Worm (Caenorhabditis elegans) whole organism, early embryonic: ENCODE data around the gene AC3.5.

Experiments used
- B0310.2 ChIP-seq: sonication (generic microtip); optimal IDR thresholded peaks from 2 replicates; lab custom pipeline; 2016; ENCODE audit warnings: mild to moderate bottlenecking, missing genetic modification characterization, missing compliant biosample characterization
- ama-1 ChIP-seq: fragments of 150-350 bp; optimal IDR thresholded peaks from 2 replicates; lab custom pipeline; 2014
- ceh-36 ChIP-seq: sonication (generic microtip); optimal IDR thresholded peaks from 2 replicates; lab custom pipeline; 2016; ENCODE audit warnings: missing genetic modification characterization, inconsistent platforms, missing compliant biosample characterization
- ets-7 ChIP-seq: sonication (generic microtip); optimal IDR thresholded peaks from 2 replicates; lab custom pipeline; 2016; ENCODE audit warnings: missing genotype, missing genetic modification characterization, missing compliant biosample characterization
- flt-1 ChIP-seq: fragments of 200-800 bp; sonication (Bioruptor generic); IDR thresholded peaks from 2 replicates; pipeline ENCODE4 v1.3.6; 2022; ENCODE audit warnings: missing genetic modification characterization, missing compliant biosample characterization
- pes-1 ChIP-seq: fragments of 200-800 bp; sonication (Bioruptor generic); IDR thresholded peaks from 2 replicates; pipeline ENCODE4 v1.3.6; 2022; ENCODE audit warnings: missing genetic modification reagents, missing genetic modification characterization, missing compliant biosample characterization
- sea-1 ChIP-seq: fragments of 200-800 bp; sonication (Bioruptor generic); conservative IDR thresholded peaks from 2 replicates; pipeline ENCODE4 v1.3.6; 2022; ENCODE audit warnings: missing genetic modification characterization, missing compliant biosample characterization

DNA sequence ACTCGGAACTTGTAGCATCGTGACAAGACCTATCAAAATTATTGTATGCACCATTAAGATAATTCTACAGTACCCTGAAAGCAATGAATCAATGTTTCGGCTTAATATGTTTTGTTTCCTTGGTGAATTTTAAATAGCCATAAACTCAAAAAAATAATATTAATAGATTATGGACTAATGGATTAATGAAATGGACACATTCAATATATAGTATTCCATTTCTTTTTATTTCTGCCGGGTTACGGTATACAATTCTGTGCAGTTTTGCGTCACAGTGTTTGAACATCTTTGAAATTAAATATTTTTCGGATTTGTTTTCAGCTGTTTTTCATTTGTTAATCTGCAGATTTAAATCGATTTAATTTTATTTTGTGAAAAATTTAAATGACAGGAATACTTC lies 48.3 kb downstream of the AC3.5 start, which contains the start of gene set-22:
- no peak for TF ChIP-seq B0310.2 (tag; lab: Kevin White, UChicago)
- no peak for TF ChIP-seq ets-7 (tag; lab: Kevin White, UChicago)
- TF ChIP-seq ama-1 (lab: Kevin White, UChicago): no peak
- no peak for TF ChIP-seq sea-1 (GFP tag; lab: Robert Waterston, UW)
- no peak for TF ChIP-seq flt-1
- no peak for TF ChIP-seq pes-1 (GFP tag; lab: Robert Waterston, UW)
- no peak for TF ChIP-seq ceh-36 (tag; lab: Kevin White, UChicago)
